Worm (Caenorhabditis elegans): Measurements from ENCODE around the gene ttr-33.

ce11 chrV:7847687-7848086 lies 10.0 kb upstream of the ttr-33 start:
- TF ChIP-seq nhr-77 (tag; optimal IDR thresholded peaks at IDR 0.05) = no peak
- TF ChIP-seq unc-86 (tag; optimal IDR thresholded peaks at IDR 0.05) = no peak

Measured in whole organism, L1 larva.